Worm (Caenorhabditis elegans): ENCODE measurements around the gene pap-2.

The pap-2 gene

ce11 chrII:9619995-9620535 lies 10.9 kb upstream of the pap-2 start:
- TF ChIP-seq pqm-1 (tag; optimal IDR thresholded peaks at IDR 0.05), result no peak
- TF ChIP-seq nhr-12 (tag; optimal IDR thresholded peaks at IDR 0.05), result no peak
- TF ChIP-seq ceh-28 (tag; optimal IDR thresholded peaks at IDR 0.05), result no peak
- TF ChIP-seq aly-2 (tag; optimal IDR thresholded peaks at IDR 0.05), result no peak
- TF ChIP-seq elt-3 (tag; optimal IDR thresholded peaks at IDR 0.05), result peak in 1 of 3 experiments; percentile 43
- TF ChIP-seq sea-2 (GFP tag; optimal IDR thresholded peaks at IDR 0.05), result no peak
- TF ChIP-seq ztf-4 (tag; optimal IDR thresholded peaks at IDR 0.05), result no peak
- TF ChIP-seq egl-5 (tag; optimal IDR thresholded peaks at IDR 0.05), result no peak
- no peak for TF ChIP-seq egl-27 (tag; optimal IDR thresholded peaks at IDR 0.05)
- TF ChIP-seq ZK546.5 (tag; optimal IDR thresholded peaks at IDR 0.05), result no peak
- TF ChIP-seq nfya-1 (tag; optimal IDR thresholded peaks at IDR 0.05; ENCODE audit: insufficient read depth), result peak; percentile 43
- peak; percentile 68 for TF ChIP-seq elt-2 (tag; optimal IDR thresholded peaks at IDR 0.05)
- TF ChIP-seq skn-1 (tag; optimal IDR thresholded peaks at IDR 0.05), result no peak
- no peak for TF ChIP-seq mml-1 (tag; optimal IDR thresholded peaks at IDR 0.05)
- peak; percentile 81 for TF ChIP-seq ama-1 (optimal IDR thresholded peaks at IDR 0.05)
- no peak for TF ChIP-seq zag-1 (tag; optimal IDR thresholded peaks at IDR 0.05)
- no peak for TF ChIP-seq eor-1 (tag; optimal IDR thresholded peaks at IDR 0.05)
- TF ChIP-seq hmg-11 (tag; optimal IDR thresholded peaks at IDR 0.05), result no peak
- TF ChIP-seq ceh-9 (tag; optimal IDR thresholded peaks at IDR 0.05), result no peak
- TF ChIP-seq daf-12 (tag; optimal IDR thresholded peaks at IDR 0.05), result no peak
- TF ChIP-seq nhr-67 (tag; optimal IDR thresholded peaks at IDR 0.05), result no peak
- TF ChIP-seq nhr-23 (tag; optimal IDR thresholded peaks at IDR 0.05), result peak; percentile 10
- TF ChIP-seq nhr-11 (tag; optimal IDR thresholded peaks at IDR 0.05), result no peak
- no peak for TF ChIP-seq R02D3.7 (tag; optimal IDR thresholded peaks at IDR 0.05)
- no peak for TF ChIP-seq tbx-2 (tag; optimal IDR thresholded peaks at IDR 0.05)
- TF ChIP-seq nhr-77 (tag; optimal IDR thresholded peaks at IDR 0.05), result no peak
- TF ChIP-seq lsy-12 (tag; optimal IDR thresholded peaks at IDR 0.05), result no peak
- no peak for TF ChIP-seq nhr-25 (tag; optimal IDR thresholded peaks at IDR 0.05)
- TF ChIP-seq unc-62 (GFP tag; optimal IDR thresholded peaks at IDR 0.05), result no peak
- no peak for TF ChIP-seq lin-15B (tag; optimal IDR thresholded peaks at IDR 0.05)
- no peak for TF ChIP-seq fkh-2 (tag; optimal IDR thresholded peaks at IDR 0.05)
- no peak for TF ChIP-seq nhr-43 (tag; optimal IDR thresholded peaks at IDR 0.05; ENCODE audit: poor library complexity, severe bottlenecking)
- no peak for TF ChIP-seq ztf-11 (tag; optimal IDR thresholded peaks at IDR 0.05)
- TF ChIP-seq ceh-82 (tag; optimal IDR thresholded peaks at IDR 0.05), result no peak

- TF ChIP-seq nhr-28 (tag; optimal IDR thresholded peaks at IDR 0.05) (no peak), snpc-4 (tag; optimal IDR thresholded peaks at IDR 0.05) (no peak), nfya-1 (tag; optimal IDR thresholded peaks at IDR 0.05; ENCODE audit: insufficient read depth) (peak; percentile 40), ZK546.5 (tag; optimal IDR thresholded peaks at IDR 0.05) (no peak), unc-39 (tag; optimal IDR thresholded peaks at IDR 0.05) (no peak), ceh-16 (tag; optimal IDR thresholded peaks at IDR 0.05) (no peak), R02D3.7 (tag; optimal IDR thresholded peaks at IDR 0.05) (peak; percentile 9), egl-27 (tag; optimal IDR thresholded peaks at IDR 0.05) (no peak), tbx-2 (tag; optimal IDR thresholded peaks at IDR 0.05) (no peak), nhr-77 (tag; optimal IDR thresholded peaks at IDR 0.05) (peak; percentile 20), nhr-67 (tag; optimal IDR thresholded peaks at IDR 0.05) (no peak), elt-2 (tag; optimal IDR thresholded peaks at IDR 0.05) (peak; percentile 75), fkh-2 (tag; optimal IDR thresholded peaks at IDR 0.05) (no peak), daf-12 (tag; optimal IDR thresholded peaks at IDR 0.05) (no peak), nhr-76 (tag; optimal IDR thresholded peaks at IDR 0.05) (no peak), fkh-10 (GFP tag; optimal IDR thresholded peaks at IDR 0.05) (no peak), nhr-12 (tag; optimal IDR thresholded peaks at IDR 0.05) (no peak), sea-2 (GFP tag; optimal IDR thresholded peaks at IDR 0.05) (no peak), ceh-28 (tag; optimal IDR thresholded peaks at IDR 0.05) (peak; percentile 74), jun-1 (tag; optimal IDR thresholded peaks at IDR 0.05) (peak; percentile 57), ztf-4 (tag; optimal IDR thresholded peaks at IDR 0.05) (no peak), mdl-1 (tag; optimal IDR thresholded peaks at IDR 0.05) (peak; percentile 18), lsy-12 (tag; optimal IDR thresholded peaks at IDR 0.05) (peak; percentile 4), skn-1 (tag; optimal IDR thresholded peaks at IDR 0.05) (no peak), hmg-11 (tag; optimal IDR thresholded peaks at IDR 0.05) (no peak), nhr-23 (tag; optimal IDR thresholded peaks at IDR 0.05) (peak; percentile 70), fos-1 (tag; optimal IDR thresholded peaks at IDR 0.05) (no peak), zag-1 (tag; optimal IDR thresholded peaks at IDR 0.05) (no peak), egl-5 (tag; optimal IDR thresholded peaks at IDR 0.05) (no peak), ceh-9 (tag; optimal IDR thresholded peaks at IDR 0.05) (no peak), nhr-25 (tag; optimal IDR thresholded peaks at IDR 0.05) (peak; percentile 76), pqm-1 (tag; optimal IDR thresholded peaks at IDR 0.05) (peak; percentile 44), unc-62 (GFP tag; optimal IDR thresholded peaks at IDR 0.05) (no peak), lin-15B (tag; optimal IDR thresholded peaks at IDR 0.05) (no peak), pha-4 (tag; optimal IDR thresholded peaks at IDR 0.05) (peak; percentile 47), nhr-43 (tag; optimal IDR thresholded peaks at IDR 0.05; ENCODE audit: poor library complexity, severe bottlenecking) (no peak), ztf-11 (tag; optimal IDR thresholded peaks at IDR 0.05) (no peak), ama-1 (optimal IDR thresholded peaks at IDR 0.05) (peak; percentile 92), lin-39 (tag; optimal IDR thresholded peaks at IDR 0.05) (peak; percentile 48), nhr-11 (tag; optimal IDR thresholded peaks at IDR 0.05) (no peak), ceh-82 (tag; optimal IDR thresholded peaks at IDR 0.05) (peak; percentile 40), nhr-237 (tag; optimal IDR thresholded peaks at IDR 0.05) (no peak), aly-2 (tag; optimal IDR thresholded peaks at IDR 0.05) (no peak), elt-1 (tag; optimal IDR thresholded peaks at IDR 0.05) (peak; percentile 89), elt-3 (tag; optimal IDR thresholded peaks at IDR 0.05) (peak in 2 of 3 experiments; percentile 34 to 92)
Measured at ce11 chrII:9619402-9619862, 10.2 kb upstream of the pap-2 start.

All from whole organism, L3 larva.